Worm (Caenorhabditis elegans): ENCODE measurements around the gene T25D3.3.

DNA sequence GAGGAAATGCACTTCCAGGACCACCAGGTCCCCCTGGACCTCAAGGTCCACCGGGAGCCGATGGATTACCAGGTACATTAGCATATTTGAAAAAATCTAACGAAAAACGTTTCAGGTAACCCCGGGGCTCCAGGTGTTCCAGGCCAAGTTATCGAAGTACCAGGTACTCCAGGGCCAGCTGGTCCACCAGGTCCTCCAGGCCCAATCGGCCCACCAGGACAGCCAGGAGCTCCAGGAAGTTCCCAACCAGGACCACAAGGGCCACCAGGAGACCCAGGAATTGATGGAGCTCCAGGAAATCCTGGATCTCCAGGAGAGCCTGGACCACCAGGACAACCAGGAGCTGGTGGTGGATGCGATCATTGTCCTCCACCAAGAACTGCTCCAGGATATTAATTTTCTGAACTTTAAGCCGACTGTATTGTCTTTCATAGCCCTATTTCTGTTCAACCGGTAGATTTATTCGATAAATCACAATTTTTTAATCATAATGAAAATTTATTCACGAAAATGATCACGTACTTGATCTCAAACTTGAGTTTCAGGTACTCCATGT lies 47.0 kb upstream of the T25D3.3 start:
- TF ChIP-seq nhr-28 (tag; optimal IDR thresholded peaks at IDR 0.05): no peak
- TF ChIP-seq zip-8 (tag; optimal IDR thresholded peaks at IDR 0.05): no peak
- TF ChIP-seq lsy-2 (tag; optimal IDR thresholded peaks at IDR 0.05): no peak
- TF ChIP-seq elt-3 (tag; optimal IDR thresholded peaks at IDR 0.05): no peak
- no peak for TF ChIP-seq nhr-2 (tag; optimal IDR thresholded peaks at IDR 0.05)
- no peak for TF ChIP-seq ztf-11 (tag; optimal IDR thresholded peaks at IDR 0.05)
- no peak for TF ChIP-seq sptf-1 (tag; optimal IDR thresholded peaks at IDR 0.05)
- TF ChIP-seq unc-39 (tag; optimal IDR thresholded peaks at IDR 0.05): no peak
- no peak for TF ChIP-seq nhr-12 (tag; optimal IDR thresholded peaks at IDR 0.05)
- TF ChIP-seq nhr-76 (tag; optimal IDR thresholded peaks at IDR 0.05): no peak
- TF ChIP-seq snpc-4 (tag; optimal IDR thresholded peaks at IDR 0.05): no peak
- no peak for TF ChIP-seq ces-1 (GFP tag; optimal IDR thresholded peaks at IDR 0.05)
- no peak for TF ChIP-seq lin-13 (tag; optimal IDR thresholded peaks at IDR 0.05)

Measured in whole organism, mixed stage, embryonic.